Worm (Caenorhabditis elegans) whole organism, mixed stage, embryonic: Measurements from ENCODE around the gene des-2.

ENCODE experiments used
- M03D4.4 ChIP-seq: sonication (generic microtip); optimal IDR thresholded peaks from 2 replicates; lab custom pipeline; 2017; ENCODE audit warnings: mild to moderate bottlenecking, missing genetic modification characterization, missing compliant biosample characterization
- bed-3 ChIP-seq: fragments of 200-800 bp; sonication (Bioruptor generic); optimal IDR thresholded peaks from 3 replicates; lab custom pipeline; 2018; ENCODE audit warnings: mild to moderate bottlenecking, missing genetic modification characterization, moderate library complexity, missing compliant biosample characterization
- blmp-1 ChIP-seq: fragments of 150-350 bp; optimal IDR thresholded peaks from 2 replicates; lab custom pipeline; 2014; ENCODE audit warnings: missing biosample characterization, missing genetic modification characterization
- ceh-39 ChIP-seq: fragments of 150-350 bp; optimal IDR thresholded peaks from 2 replicates; lab custom pipeline; 2014; ENCODE audit warnings: missing biosample characterization, missing genetic modification characterization
- ceh-43 ChIP-seq: fragments of 200-800 bp; sonication (Bioruptor generic); optimal IDR thresholded peaks from 2 replicates; lab custom pipeline; 2018; ENCODE audit warnings: mild to moderate bottlenecking, missing genetic modification characterization, moderate library complexity, missing compliant biosample characterization
- ceh-83 ChIP-seq: fragments of 200-800 bp; sonication (Bioruptor generic); optimal IDR thresholded peaks from 2 replicates; lab custom pipeline; 2018; ENCODE audit warnings: mild to moderate bottlenecking, missing genetic modification characterization, missing compliant biosample characterization
- ces-1 ChIP-seq: fragments of 150-350 bp; optimal IDR thresholded peaks from 2 replicates; lab custom pipeline; 2014; ENCODE audit warnings: missing biosample characterization, missing genetic modification reagents, missing genetic modification characterization
- cnd-1 ChIP-seq: fragments of 200-800 bp; sonication (Bioruptor generic); optimal IDR thresholded peaks from 2 replicates; lab custom pipeline; 2018; ENCODE audit warnings: mild to moderate bottlenecking, missing genetic modification characterization, missing compliant biosample characterization
- drap-1 ChIP-seq: fragments of 200-800 bp; sonication (Bioruptor generic); optimal IDR thresholded peaks from 3 replicates; lab custom pipeline; 2018; ENCODE audit warnings: mild to moderate bottlenecking, missing genetic modification characterization, missing compliant biosample characterization
- elt-1 ChIP-seq: sonication (generic microtip); optimal IDR thresholded peaks from 2 replicates; lab custom pipeline; 2017; ENCODE audit warnings: missing genetic modification characterization, mild to moderate bottlenecking, missing compliant biosample characterization, antibody characterized with exemption, moderate library complexity, borderline replicate concordance; ENCODE audit not compliant: insufficient read depth
- elt-3 ChIP-seq: fragments of 150-350 bp; optimal IDR thresholded peaks from 2 replicates; lab custom pipeline; 2014; ENCODE audit warnings: missing biosample characterization, missing genetic modification characterization
- flh-1 ChIP-seq: fragments of 200-800 bp; sonication (Bioruptor generic); optimal IDR thresholded peaks from 2 replicates; lab custom pipeline; 2018; ENCODE audit warnings: mild to moderate bottlenecking, missing genetic modification characterization, moderate library complexity, missing compliant biosample characterization
- hlh-1 ChIP-seq: fragments of 150-350 bp; optimal IDR thresholded peaks from 2 replicates; lab custom pipeline; 2014; ENCODE audit warnings: missing biosample characterization, missing genetic modification reagents, missing genetic modification characterization
- lin-13 ChIP-seq: fragments of 150-350 bp; optimal IDR thresholded peaks from 2 replicates; lab custom pipeline; 2014; ENCODE audit warnings: missing biosample characterization, missing genetic modification characterization
- lin-32 ChIP-seq: fragments of 200-800 bp; sonication (Bioruptor generic); optimal IDR thresholded peaks from 2 replicates; lab custom pipeline; 2018; ENCODE audit warnings: mild to moderate bottlenecking, missing genetic modification characterization, missing compliant biosample characterization
- lsy-2 ChIP-seq: fragments of 150-350 bp; optimal IDR thresholded peaks from 2 replicates; lab custom pipeline; 2014; ENCODE audit warnings: missing biosample characterization, missing genetic modification characterization
- mab-5 ChIP-seq: fragments of 150-350 bp; optimal IDR thresholded peaks from 2 replicates; lab custom pipeline; 2014; ENCODE audit warnings: missing biosample characterization, missing genetic modification characterization
- mep-1 ChIP-seq: fragments of 150-350 bp; optimal IDR thresholded peaks from 2 replicates; lab custom pipeline; 2017; ENCODE audit warnings: missing biosample characterization, missing genetic modification reagents, missing genetic modification characterization, inconsistent platforms
- mls-2 ChIP-seq: sonication (generic microtip); optimal IDR thresholded peaks from 2 replicates; lab custom pipeline; 2016; ENCODE audit warnings: mild to moderate bottlenecking, missing genetic modification characterization, moderate library complexity, missing compliant biosample characterization
- nhr-12 ChIP-seq: fragments of 150-350 bp; optimal IDR thresholded peaks from 2 replicates; lab custom pipeline; 2014; ENCODE audit warnings: missing biosample characterization, missing genetic modification characterization
- nhr-2 ChIP-seq: fragments of 150-350 bp; optimal IDR thresholded peaks from 2 replicates; lab custom pipeline; 2014; ENCODE audit warnings: missing biosample characterization, missing genetic modification characterization
- nhr-237 ChIP-seq: fragments of 150-350 bp; optimal IDR thresholded peaks from 2 replicates; lab custom pipeline; 2014; ENCODE audit warnings: missing biosample characterization, missing genetic modification characterization
- nhr-76 ChIP-seq: sonication (generic microtip); optimal IDR thresholded peaks from 2 replicates; lab custom pipeline; 2017; ENCODE audit warnings: missing biosample characterization, missing genetic modification characterization
- pha-4 ChIP-seq: fragments of 150-350 bp; optimal IDR thresholded peaks from 2 replicates; lab custom pipeline; 2018; ENCODE audit warnings: missing biosample characterization, missing genetic modification reagents, missing genetic modification characterization
- sem-2 ChIP-seq: fragments of 200-800 bp; sonication (Bioruptor generic); optimal IDR thresholded peaks from 2 replicates; lab custom pipeline; 2018; ENCODE audit warnings: mild to moderate bottlenecking, missing genetic modification characterization, missing compliant biosample characterization
- sptf-1 ChIP-seq: sonication (generic microtip); optimal IDR thresholded peaks from 2 replicates; lab custom pipeline; 2017; ENCODE audit warnings: mild to moderate bottlenecking, missing genetic modification characterization, moderate library complexity, missing compliant biosample characterization
- tbx-8 ChIP-seq: fragments of 200-800 bp; sonication (Bioruptor generic); optimal IDR thresholded peaks from 2 replicates; lab custom pipeline; 2018; ENCODE audit warnings: mild to moderate bottlenecking, missing genetic modification characterization, moderate library complexity, missing compliant biosample characterization
- unc-120 ChIP-seq: sonication (generic microtip); optimal IDR thresholded peaks from 2 replicates; lab custom pipeline; 2017; ENCODE audit warnings: missing genetic modification characterization, missing compliant biosample characterization; ENCODE audit not compliant: poor library complexity, severe bottlenecking
- unc-39 ChIP-seq: fragments of 150-350 bp; optimal IDR thresholded peaks from 2 replicates; lab custom pipeline; 2014; ENCODE audit warnings: missing biosample characterization, missing genetic modification characterization
- zip-8 ChIP-seq: fragments of 150-350 bp; optimal IDR thresholded peaks from 2 replicates; lab custom pipeline; 2014; ENCODE audit warnings: missing biosample characterization, missing genetic modification characterization
- ztf-11 ChIP-seq: fragments of 150-350 bp; optimal IDR thresholded peaks from 2 replicates; lab custom pipeline; 2014; ENCODE audit warnings: missing biosample characterization, missing genetic modification characterization

Gene des-2

ce11 chrV:11390394-11390793 lies 31.1 kb downstream of the des-2 start, which contains the start of the genes K03B8.11 and K03B8.14:
TSS of gene K03B8.11 (minus strand) at chrV:11390494.
TSS of gene K03B8.14 (plus strand) at chrV:11390503.
- TF ChIP-seq elt-1 (tag; lab: Kevin White, UChicago) (no peak), ceh-43 (no peak), nhr-76 (tag; lab: Kevin White, UChicago) (no peak), blmp-1 (no peak), unc-120 (no peak), bed-3 (GFP tag; lab: Kevin White, UChicago) (no peak), lin-32 (no peak), zip-8 (tag; lab: Kevin White, UChicago) (no peak), ces-1 (no peak), drap-1 (GFP tag; lab: Kevin White, UChicago) (no peak), elt-3 (tag; lab: Kevin White, UChicago) (no peak), hlh-1 (tag; lab: Kevin White, UChicago) (no peak), sem-2 (GFP tag; lab: Kevin White, UChicago) (no peak), ceh-83 (GFP tag; lab: Kevin White, UChicago) (no peak), nhr-12 (no peak), M03D4.4 (tag; lab: Kevin White, UChicago) (no peak), lsy-2 (no peak), sptf-1 (no peak), nhr-237 (tag; lab: Kevin White, UChicago) (no peak)

- no peak for TF ChIP-seq mep-1 (tag; lab: Kevin White, UChicago)
- no peak for TF ChIP-seq mab-5 (tag; lab: Kevin White, UChicago)
- TF ChIP-seq mls-2, result no peak
- TF ChIP-seq ceh-43, result no peak
- no peak for TF ChIP-seq nhr-2 (tag; lab: Kevin White, UChicago)
- no peak for TF ChIP-seq lin-32
- no peak for TF ChIP-seq flh-1 (GFP tag; lab: Kevin White, UChicago)
Observed at ce11 chrV:11389776-11390175, 31.7 kb downstream of the des-2 start, which contains the start of gene col-155. TSS of gene col-155 (minus strand) at chrV:11389876.

- TF ChIP-seq elt-1 (tag; lab: Kevin White, UChicago) (no peak), M03D4.4 (tag; lab: Kevin White, UChicago) (no peak), mep-1 (tag; lab: Kevin White, UChicago) (no peak), nhr-2 (tag; lab: Kevin White, UChicago) (no peak), ztf-11 (tag; lab: Kevin White, UChicago) (no peak), nhr-237 (tag; lab: Kevin White, UChicago) (no peak), ces-1 (no peak), zip-8 (tag; lab: Kevin White, UChicago) (no peak), lin-13 (tag; lab: Kevin White, UChicago) (no peak), nhr-76 (tag; lab: Kevin White, UChicago) (no peak), lsy-2 (no peak), unc-120 (no peak), ceh-43 (no peak), ceh-83 (GFP tag; lab: Kevin White, UChicago) (no peak), unc-39 (tag; lab: Kevin White, UChicago) (no peak)
Observed at ce11 chrV:11386428-11386827, 35.1 kb downstream of the des-2 start, which contains the start of gene F55C10.4. TSS of gene F55C10.4 (plus strand) at chrV:11386728.

- TF ChIP-seq mep-1 (tag; lab: Kevin White, UChicago) (no peak), tbx-8 (no peak), ces-1 (no peak)
Observed at ce11 chrV:11385060-11385459, 36.4 kb downstream of the des-2 start, which contains the start of gene col-154. TSS of gene col-154 (plus strand) at chrV:11385360.

ce11 chrV:11383032-11383431 lies 38.5 kb downstream of the des-2 start, which contains the start of gene F55C10.5:
TSS of gene F55C10.5 (plus strand) at chrV:11383105.
- TF ChIP-seq M03D4.4 (tag; lab: Kevin White, UChicago), result no peak

ce11 chrV:11380571-11380970 lies 40.9 kb downstream of the des-2 start:
- TF ChIP-seq nhr-2 (tag; lab: Kevin White, UChicago), result no peak
- no peak for TF ChIP-seq pha-4 (tag; lab: Kevin White, UChicago)
- TF ChIP-seq ceh-39 (tag; lab: Kevin White, UChicago), result no peak
- TF ChIP-seq nhr-76 (tag; lab: Kevin White, UChicago), result no peak
- TF ChIP-seq lin-13 (tag; lab: Kevin White, UChicago), result no peak
- TF ChIP-seq ztf-11 (tag; lab: Kevin White, UChicago), result no peak
- TF ChIP-seq nhr-237 (tag; lab: Kevin White, UChicago), result no peak
- TF ChIP-seq cnd-1, result no peak
- no peak for TF ChIP-seq sem-2 (GFP tag; lab: Kevin White, UChicago)
- TF ChIP-seq M03D4.4 (tag; lab: Kevin White, UChicago), result no peak
- no peak for TF ChIP-seq flh-1 (GFP tag; lab: Kevin White, UChicago)
- TF ChIP-seq sptf-1, result no peak
